Worm (Caenorhabditis elegans) whole organism, late embryonic: ENCODE results near the gene rab-6.1.

Source experiments
- C08G9.2 ChIP-seq: sonication (generic microtip); optimal IDR thresholded peaks from 2 replicates; lab custom pipeline; 2016; ENCODE audit warnings: mild to moderate bottlenecking, missing genetic modification characterization, moderate library complexity, missing compliant biosample characterization
- C38D4.7 ChIP-seq: fragments of 200-800 bp; sonication (Bioruptor generic); optimal IDR thresholded peaks from 2 replicates; lab custom pipeline; 2018; ENCODE audit warnings: mild to moderate bottlenecking, missing genetic modification characterization, moderate library complexity, missing compliant biosample characterization
- K02D7.2 ChIP-seq: sonication (generic microtip); optimal IDR thresholded peaks from 2 replicates; lab custom pipeline; 2017; ENCODE audit warnings: mild to moderate bottlenecking, missing genetic modification characterization, missing compliant biosample characterization
- ceh-14 ChIP-seq: sonication (generic microtip); optimal IDR thresholded peaks from 2 replicates; lab custom pipeline; 2016; ENCODE audit warnings: missing genotype, missing genetic modification characterization, missing compliant biosample characterization
- ceh-18 ChIP-seq: sonication (generic microtip); optimal IDR thresholded peaks from 2 replicates; lab custom pipeline; 2016; ENCODE audit warnings: missing genetic modification characterization, missing compliant biosample characterization
- ceh-19 ChIP-seq: fragments of 200-800 bp; sonication (Bioruptor generic); optimal IDR thresholded peaks from 2 replicates; lab custom pipeline; 2018; ENCODE audit warnings: mild to moderate bottlenecking, missing genetic modification characterization, missing compliant biosample characterization
- ceh-2 ChIP-seq: sonication (generic microtip); optimal IDR thresholded peaks from 2 replicates; lab custom pipeline; 2016; ENCODE audit warnings: missing genotype, missing genetic modification characterization, missing compliant biosample characterization
- ceh-22 ChIP-seq: sonication (generic microtip); optimal IDR thresholded peaks from 2 replicates; lab custom pipeline; 2017; ENCODE audit warnings: missing biosample characterization, missing genetic modification characterization
- ceh-30 ChIP-seq: fragments of 150-350 bp; optimal IDR thresholded peaks from 2 replicates; lab custom pipeline; 2014; ENCODE audit warnings: missing biosample characterization, missing genetic modification characterization
- ceh-31 ChIP-seq: sonication (generic microtip); optimal IDR thresholded peaks from 2 replicates; lab custom pipeline; 2016; ENCODE audit warnings: missing genetic modification characterization, missing compliant biosample characterization
- ceh-34 ChIP-seq: sonication (generic microtip); optimal IDR thresholded peaks from 2 replicates; lab custom pipeline; 2016; ENCODE audit warnings: mild to moderate bottlenecking, missing genetic modification characterization, missing compliant biosample characterization
- ceh-9 ChIP-seq: sonication (generic microtip); optimal IDR thresholded peaks from 2 replicates; lab custom pipeline; 2016; ENCODE audit warnings: mild to moderate bottlenecking, missing genetic modification characterization, inconsistent platforms, missing compliant biosample characterization
- dmd-4 ChIP-seq: sonication (generic microtip); optimal IDR thresholded peaks from 2 replicates; lab custom pipeline; 2016; ENCODE audit warnings: borderline replicate concordance, missing genetic modification characterization, missing compliant biosample characterization
- dve-1 ChIP-seq: sonication (generic microtip); optimal IDR thresholded peaks from 2 replicates; lab custom pipeline; 2017; ENCODE audit warnings: antibody characterized with exemption, mild to moderate bottlenecking, missing genetic modification characterization, missing compliant biosample characterization
- elt-2 ChIP-seq: sonication (generic microtip); optimal IDR thresholded peaks from 2 replicates; lab custom pipeline; 2016; ENCODE audit warnings: missing genetic modification reagents, missing genetic modification characterization, missing compliant biosample characterization
- ets-4 ChIP-seq: sonication (generic microtip); optimal IDR thresholded peaks from 2 replicates; lab custom pipeline; 2016; ENCODE audit warnings: missing genetic modification characterization, missing compliant biosample characterization
- eyg-1 ChIP-seq: sonication (generic microtip); optimal IDR thresholded peaks from 2 replicates; lab custom pipeline; 2016; ENCODE audit warnings: missing genotype, missing genetic modification characterization, missing compliant biosample characterization
- fkh-10 ChIP-seq: fragments of 150-350 bp; optimal IDR thresholded peaks from 2 replicates; lab custom pipeline; 2014; ENCODE audit warnings: missing biosample characterization, missing genetic modification reagents, missing genetic modification characterization
- hlh-15 ChIP-seq: sonication (generic microtip); optimal IDR thresholded peaks from 2 replicates; lab custom pipeline; 2016; ENCODE audit warnings: missing genetic modification characterization, missing compliant biosample characterization
- hlh-30 ChIP-seq: sonication (generic microtip); optimal IDR thresholded peaks from 2 replicates; lab custom pipeline; 2017; ENCODE audit warnings: antibody characterized with exemption, missing genetic modification characterization, missing compliant biosample characterization; ENCODE audit not compliant: insufficient read depth
- hlh-8 ChIP-seq: sonication (generic microtip); optimal IDR thresholded peaks from 2 replicates; lab custom pipeline; 2016; ENCODE audit warnings: missing genotype, missing genetic modification characterization, missing compliant biosample characterization
- lin-11 ChIP-seq: fragments of 200-800 bp; sonication (Bioruptor generic); optimal IDR thresholded peaks from 2 replicates; lab custom pipeline; 2018; ENCODE audit warnings: mild to moderate bottlenecking, missing genetic modification characterization, missing compliant biosample characterization
- mec-3 ChIP-seq: sonication (generic microtip); optimal IDR thresholded peaks from 2 replicates; lab custom pipeline; 2016; ENCODE audit warnings: borderline replicate concordance, missing genetic modification characterization, missing compliant biosample characterization
- nhr-232 ChIP-seq: sonication (generic microtip); optimal IDR thresholded peaks from 2 replicates; lab custom pipeline; 2016; ENCODE audit warnings: missing genetic modification characterization, missing compliant biosample characterization
- odd-2 ChIP-seq: sonication (generic microtip); optimal IDR thresholded peaks from 2 replicates; lab custom pipeline; 2017; ENCODE audit warnings: antibody characterized with exemption, mild to moderate bottlenecking, missing genetic modification characterization, missing compliant biosample characterization
- pag-3 ChIP-seq: sonication (generic microtip); optimal IDR thresholded peaks from 2 replicates; lab custom pipeline; 2016; ENCODE audit warnings: missing compliant biosample characterization, missing genetic modification characterization, borderline replicate concordance
- pat-9 ChIP-seq: fragments of 200-800 bp; sonication (Bioruptor generic); optimal IDR thresholded peaks from 2 replicates; lab custom pipeline; 2018; ENCODE audit warnings: mild to moderate bottlenecking, missing genetic modification characterization, moderate library complexity, missing compliant biosample characterization
- pax-1 ChIP-seq: fragments of 150-350 bp; optimal IDR thresholded peaks from 2 replicates; lab custom pipeline; 2014; ENCODE audit warnings: missing biosample characterization, missing genetic modification characterization
- pha-2 ChIP-seq: sonication (generic microtip); optimal IDR thresholded peaks from 2 replicates; lab custom pipeline; 2017; ENCODE audit warnings: mild to moderate bottlenecking, missing genetic modification characterization, missing compliant biosample characterization
- pha-4 ChIP-seq: fragments of 150-350 bp; optimal IDR thresholded peaks from 2 replicates; lab custom pipeline; 2018; ENCODE audit warnings: missing biosample characterization, missing genetic modification reagents, missing genetic modification characterization
- pros-1 ChIP-seq: fragments of 150-350 bp; optimal IDR thresholded peaks from 2 replicates; lab custom pipeline; 2014; ENCODE audit warnings: missing biosample characterization, missing genetic modification reagents, missing genetic modification characterization
- ref-2 ChIP-seq: sonication (generic microtip); optimal IDR thresholded peaks from 2 replicates; lab custom pipeline; 2016; ENCODE audit warnings: missing genetic modification characterization, missing compliant biosample characterization
- rnt-1 ChIP-seq: sonication (generic microtip); optimal IDR thresholded peaks from 2 replicates; lab custom pipeline; 2016; ENCODE audit warnings: missing genetic modification characterization, missing compliant biosample characterization
- sox-4 ChIP-seq: sonication (generic microtip); optimal IDR thresholded peaks from 2 replicates; lab custom pipeline; 2017; ENCODE audit warnings: mild to moderate bottlenecking, missing genetic modification characterization, inconsistent platforms, missing compliant biosample characterization
- syd-9 ChIP-seq: sonication (generic microtip); optimal IDR thresholded peaks from 2 replicates; lab custom pipeline; 2016; ENCODE audit warnings: mild to moderate bottlenecking, missing genetic modification characterization, moderate library complexity, missing compliant biosample characterization
- unc-3 ChIP-seq, 2 experiments: fragments of 200-800 bp in 1 of 2; sonication (Bioruptor generic) in 1 of 2; sonication (generic microtip) in 1 of 2; conservative IDR thresholded peaks in 1 of 2; optimal IDR thresholded peaks in 1 of 2; 2 replicates each; pipeline versions ENCODE4 v1.3.6 to Lab custom; 2016 to 2022; ENCODE audit warnings: missing compliant biosample characterization in 2 of 2, missing genetic modification characterization in 2 of 2, missing genetic modification reagents in 1 of 2
- unc-42 ChIP-seq: sonication (generic microtip); optimal IDR thresholded peaks from 2 replicates; lab custom pipeline; 2016; ENCODE audit warnings: missing genotype, missing genetic modification characterization, missing compliant biosample characterization
- zip-5 ChIP-seq: sonication (generic microtip); optimal IDR thresholded peaks from 2 replicates; lab custom pipeline; 2016; ENCODE audit warnings: missing genetic modification characterization, missing compliant biosample characterization
- ztf-16 ChIP-seq: sonication (generic microtip); optimal IDR thresholded peaks from 2 replicates; lab custom pipeline; 2017; ENCODE audit warnings: missing genetic modification characterization, missing compliant biosample characterization

Gene rab-6.1

DNA sequence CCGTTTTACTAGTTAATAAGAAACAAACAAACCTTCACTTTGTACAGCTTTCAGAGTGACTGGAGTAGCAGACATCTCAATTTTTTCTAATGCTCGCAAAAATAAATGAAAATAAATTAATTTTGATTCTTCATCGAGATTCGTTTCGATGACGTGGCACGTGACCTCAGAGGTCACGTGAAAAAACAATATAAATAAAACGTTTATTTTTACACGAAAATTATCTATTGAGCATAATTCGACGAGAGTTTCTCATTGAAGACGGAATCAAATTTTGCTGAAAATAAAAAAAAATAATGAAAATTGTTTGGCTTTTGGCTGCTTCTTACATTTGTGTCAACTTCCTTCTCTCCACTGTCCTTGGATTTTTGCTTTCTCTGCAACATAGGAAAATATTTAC, 3.9 kb downstream of the rab-6.1 start, which contains the start of gene rpn-6.2:
Gene rpn-6.2, minus strand, starts transcription at position 101 of the 400 bp plus-strand sequence.
- TF ChIP-seq pha-4 (no peak), lin-11 (tag; lab: Kevin White, UChicago) (no peak), sox-4 (tag; lab: Kevin White, UChicago) (no peak), eyg-1 (tag; lab: Kevin White, UChicago) (no peak), elt-2 (tag; lab: Kevin White, UChicago) (no peak), mec-3 (no peak), ceh-9 (tag; lab: Kevin White, UChicago) (no peak), ets-4 (no peak), hlh-30 (tag; lab: Kevin White, UChicago) (no peak), syd-9 (tag; lab: Kevin White, UChicago) (no peak), unc-42 (tag; lab: Kevin White, UChicago) (no peak), pat-9 (no peak), pax-1 (tag; lab: Kevin White, UChicago) (no peak), ceh-30 (tag; lab: Kevin White, UChicago) (no peak), nhr-232 (no peak)

DNA sequence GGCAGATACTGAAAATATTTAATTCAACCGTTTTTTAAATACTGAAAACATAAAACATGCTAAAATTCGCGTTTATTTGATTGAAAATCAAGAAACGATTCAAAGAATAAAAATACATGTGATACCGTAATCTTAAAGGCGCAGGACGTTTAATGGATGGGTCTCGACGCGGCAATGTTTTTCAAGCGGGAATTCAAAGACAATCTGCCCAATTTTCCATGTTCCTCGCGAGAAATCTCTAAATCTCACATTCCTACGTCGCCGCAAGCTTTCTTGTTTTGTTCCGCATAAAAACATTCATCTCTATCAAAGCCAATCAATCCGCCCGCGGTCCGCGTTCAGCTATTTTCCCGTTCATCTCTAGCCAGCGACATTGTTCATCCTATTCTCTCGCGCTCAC, 4.3 kb downstream of the rab-6.1 start:
- TF ChIP-seq unc-3 (GFP tag; conservative IDR thresholded peaks at IDR 0.05; lab: Robert Waterston, UW) (no peak), unc-3 (tag; optimal IDR thresholded peaks at IDR 0.05; lab: Kevin White, UChicago) (no peak), ceh-18 (tag; lab: Kevin White, UChicago) (no peak), dve-1 (tag; lab: Kevin White, UChicago) (no peak), elt-2 (tag; lab: Kevin White, UChicago) (no peak), hlh-15 (tag; lab: Kevin White, UChicago) (no peak), zip-5 (tag; lab: Kevin White, UChicago) (no peak), C38D4.7 (GFP tag; lab: Kevin White, UChicago) (no peak), ceh-22 (tag; lab: Kevin White, UChicago) (no peak), fkh-10 (GFP tag; lab: Kevin White, UChicago) (no peak)

DNA sequence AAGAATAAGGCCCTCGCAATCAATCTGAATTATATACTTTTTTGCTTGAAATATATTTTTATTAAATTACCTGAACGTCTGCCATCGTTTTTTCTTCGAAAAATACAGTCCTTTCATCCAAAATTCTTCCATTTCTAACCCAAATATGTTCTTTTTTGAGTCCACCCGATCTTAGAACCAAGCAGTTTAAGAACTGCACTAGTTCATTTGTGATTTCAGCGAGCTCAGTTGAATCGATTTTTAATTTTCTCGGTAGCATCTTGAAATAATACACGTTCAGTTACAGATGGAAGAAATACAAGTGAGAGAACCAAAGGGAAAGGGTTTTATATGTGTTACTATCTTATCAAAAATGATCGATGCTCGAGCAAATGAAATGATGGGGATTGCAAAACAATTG, 6.2 kb downstream of the rab-6.1 start, which contains the start of gene F59B2.3:
Gene F59B2.3, minus strand, starts transcription at position 259 of the 400 bp plus-strand sequence.
- TF ChIP-seq pag-3 (tag; lab: Kevin White, UChicago) (no peak), pha-4 (no peak), elt-2 (tag; lab: Kevin White, UChicago) (no peak), ref-2 (tag; lab: Kevin White, UChicago) (no peak), ceh-14 (no peak), lin-11 (tag; lab: Kevin White, UChicago) (no peak)

DNA sequence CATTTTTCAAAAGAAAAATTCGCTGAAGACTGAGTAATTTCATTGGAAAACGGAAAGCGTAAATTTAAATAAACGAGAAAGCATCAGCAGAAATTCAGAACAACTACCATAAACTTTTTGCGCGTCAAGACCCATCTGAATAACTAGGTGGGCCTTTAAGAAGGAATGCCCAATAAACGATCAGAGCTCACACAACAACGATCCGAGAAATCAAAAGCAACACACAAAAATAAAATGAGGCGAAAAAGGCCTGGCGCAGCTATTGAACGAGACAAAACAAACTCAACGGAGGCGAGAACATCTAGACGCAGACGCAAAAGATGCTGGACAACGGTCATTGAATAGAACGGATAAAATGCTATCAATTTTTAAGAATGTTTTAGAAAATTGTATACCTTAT, 6.9 kb downstream of the rab-6.1 start:
- TF ChIP-seq hlh-8 (tag; lab: Kevin White, UChicago) = no peak
- TF ChIP-seq ceh-2 (tag; lab: Kevin White, UChicago) = no peak
- no peak for TF ChIP-seq pros-1
- no peak for TF ChIP-seq odd-2
- TF ChIP-seq pax-1 (tag; lab: Kevin White, UChicago) = no peak
- TF ChIP-seq ceh-19 (GFP tag; lab: Kevin White, UChicago) = no peak
- TF ChIP-seq C38D4.7 (GFP tag; lab: Kevin White, UChicago) = no peak
- no peak for TF ChIP-seq ceh-31 (tag; lab: Kevin White, UChicago)
- no peak for TF ChIP-seq ceh-34 (tag; lab: Kevin White, UChicago)
- no peak for TF ChIP-seq rnt-1 (tag; lab: Kevin White, UChicago)
- TF ChIP-seq pha-2 (tag; lab: Kevin White, UChicago) = no peak
- TF ChIP-seq ztf-16 (tag; lab: Kevin White, UChicago) = no peak
- TF ChIP-seq elt-2 (tag; lab: Kevin White, UChicago) = no peak
- no peak for TF ChIP-seq C08G9.2 (tag; lab: Kevin White, UChicago)
- no peak for TF ChIP-seq dmd-4 (tag; lab: Kevin White, UChicago)
- TF ChIP-seq K02D7.2 (tag; lab: Kevin White, UChicago) = no peak
- TF ChIP-seq pha-4 = no peak
- no peak for TF ChIP-seq syd-9 (tag; lab: Kevin White, UChicago)
